Fruit fly (Drosophila melanogaster): ENCODE results near the gene Hex-A.
A peak's percentile ranks its signal among the peaks of the same experiment; 100 is the strongest.

Hex-A gene

dm6 chrX:9608727-9609419 lies 23.4 kb downstream of the Hex-A start, which contains the start of the genes LysRS and Hecw (continued):
- TF ChIP-seq CG2116 (GFP tag; optimal IDR thresholded peaks at IDR 0.05) (peak; percentile 37), tup (GFP tag; optimal IDR thresholded peaks at IDR 0.05) (no peak), MESR4 (GFP tag; optimal IDR thresholded peaks at IDR 0.05) (peak; percentile 83), stc (GFP tag; IDR thresholded peaks at IDR 0.05) (no peak), Lhr (GFP tag; optimal IDR thresholded peaks at IDR 0.05) (peak; percentile 71), ken (GFP tag; IDR thresholded peaks at IDR 0.05) (no peak), Dad (GFP tag; optimal IDR thresholded peaks at IDR 0.05) (no peak), CG11247 (GFP tag; IDR thresholded peaks at IDR 0.05) (no peak), Usf (GFP tag; optimal IDR thresholded peaks at IDR 0.05) (no peak), CG4617 (GFP tag; optimal IDR thresholded peaks at IDR 0.05; ENCODE audit: borderline replicate concordance) (peak; percentile 85), gro (GFP tag; optimal IDR thresholded peaks at IDR 0.05) (no peak), CG32772 (GFP tag; IDR thresholded peaks at IDR 0.05) (peak; percentile 90), CG7928 (GFP tag; optimal IDR thresholded peaks at IDR 0.05) (no peak), CG5180 (GFP tag; optimal IDR thresholded peaks at IDR 0.05) (no peak), CG3995 (GFP tag; optimal IDR thresholded peaks at IDR 0.05) (no peak), ac (GFP tag; optimal IDR thresholded peaks at IDR 0.05) (no peak), Eip74EF (GFP tag; optimal IDR thresholded peaks at IDR 0.05) (no peak), CG12219 (GFP tag; optimal IDR thresholded peaks at IDR 0.05) (no peak), CHES-1-like (GFP tag; optimal IDR thresholded peaks at IDR 0.05) (no peak), CTCF (GFP tag; optimal IDR thresholded peaks at IDR 0.05) (peak; percentile 87), ATbp (GFP tag; optimal IDR thresholded peaks at IDR 0.05) (no peak), CG6272 (GFP tag; IDR thresholded peaks at IDR 0.05) (no peak), CG3847 (GFP tag; IDR thresholded peaks at IDR 0.05) (peak; percentile 49), crol (GFP tag; IDR thresholded peaks at IDR 0.05) (peak; percentile 88), Meics (GFP tag; optimal IDR thresholded peaks at IDR 0.05) (no peak), CG1832 (GFP tag; optimal IDR thresholded peaks at IDR 0.05) (no peak), CG4282 (GFP tag; optimal IDR thresholded peaks at IDR 0.05) (peak; percentile 12), Hr78 (GFP tag; optimal IDR thresholded peaks at IDR 0.05) (no peak), CG33557 (GFP tag; optimal IDR thresholded peaks at IDR 0.05) (no peak), CG12104 (GFP tag; optimal IDR thresholded peaks at IDR 0.05) (no peak), grn (GFP tag; optimal IDR thresholded peaks at IDR 0.05) (no peak), CoRest (tag; optimal IDR thresholded peaks at IDR 0.05) (peak; percentile 34), ham (GFP tag; IDR thresholded peaks at IDR 0.05) (no peak), CG7556 (GFP tag; optimal IDR thresholded peaks at IDR 0.05) (no peak), CG3163 (GFP tag; optimal IDR thresholded peaks at IDR 0.05) (no peak), Dll (GFP tag; IDR thresholded peaks at IDR 0.05; ENCODE audit: partially characterized antibody) (no peak; the same call in 3 of the 4 replicates), CG31388 (GFP tag; optimal IDR thresholded peaks at IDR 0.05) (no peak), CG11504 (tag; optimal IDR thresholded peaks at IDR 0.05) (no peak), B-H2 (GFP tag; optimal IDR thresholded peaks at IDR 0.05) (no peak), trem (tag; optimal IDR thresholded peaks at IDR 0.05) (peak; percentile 50), fru (optimal IDR thresholded peaks at IDR 0.05) (no peak), CG10267 (tag; optimal IDR thresholded peaks at IDR 0.05) (peak; percentile 36), CG13424 (tag; optimal IDR thresholded peaks at IDR 0.05) (no peak), lov (optimal IDR thresholded peaks at IDR 0.05) (no peak), lov (GFP tag; IDR thresholded peaks at IDR 0.05) (no peak), org-1 (GFP tag; optimal IDR thresholded peaks at IDR 0.05) (no peak), Hr39 (optimal IDR thresholded peaks at IDR 0.05) (no peak), CG6689 (GFP tag; IDR thresholded peaks at IDR 0.05) (no peak), Hmr (GFP tag; optimal IDR thresholded peaks at IDR 0.05) (no peak), CG7745 (tag; optimal IDR thresholded peaks at IDR 0.05) (no peak), CkIIα-i1 (GFP tag; IDR thresholded peaks at IDR 0.05) (no peak)

All from whole organism, embryonic.